Worm (Caenorhabditis elegans): ENCODE data around the gene acox-1.6.

The acox-1.6 gene

ce11 chrX:15869589-15869988 lies 31.2 kb upstream of the acox-1.6 start:
- TF ChIP-seq aly-2 (tag; optimal IDR thresholded peaks at IDR 0.05) (no peak), C34F6.9 (tag; optimal IDR thresholded peaks at IDR 0.05) (no peak), unc-55 (GFP tag; optimal IDR thresholded peaks at IDR 0.05) (peak; percentile 50), nhr-237 (tag; optimal IDR thresholded peaks at IDR 0.05) (no peak)

DNA sequence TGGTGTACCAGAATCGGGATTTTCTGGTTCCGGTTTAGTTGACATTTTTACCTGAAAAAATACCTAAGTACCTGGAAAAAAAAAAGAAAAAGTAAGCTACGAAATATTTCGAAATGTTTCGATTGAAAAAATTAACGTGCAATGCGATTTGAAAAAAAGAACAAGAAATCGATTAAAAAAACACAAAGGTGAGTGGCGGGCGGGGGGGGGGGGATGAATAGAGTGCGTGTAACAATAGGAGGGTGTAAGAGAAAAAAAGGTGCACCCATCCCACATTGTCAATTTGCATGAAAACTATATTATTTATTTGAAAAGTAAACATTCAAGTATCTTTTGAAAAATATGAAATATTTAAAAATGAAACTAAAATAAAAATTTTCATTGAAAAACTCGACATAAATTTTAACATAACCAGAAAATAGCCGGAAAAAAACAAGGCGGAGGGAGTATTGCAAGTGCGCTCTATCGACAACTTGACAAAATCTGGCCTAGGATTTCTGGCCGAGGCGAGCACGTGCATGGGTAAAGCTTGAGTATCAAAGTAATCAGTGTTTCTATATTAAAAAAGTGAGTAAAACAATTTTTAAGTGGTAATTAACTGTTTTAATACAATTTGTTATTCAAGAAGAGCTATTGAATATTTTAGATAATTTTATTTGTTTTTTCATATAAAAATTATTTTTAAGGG lies 27.7 kb upstream of the acox-1.6 start, which contains the start of the genes csb-1 and F53H4.4:
Gene csb-1 (minus strand): TSS at position 51 of the 688 bp plus-strand sequence.
Gene F53H4.4 (plus strand): TSS at position 520 of the 688 bp plus-strand sequence.
- peak; percentile 79 for TF ChIP-seq sma-9 (GFP tag; optimal IDR thresholded peaks at IDR 0.05)
- no peak for TF ChIP-seq sma-9 (tag; optimal IDR thresholded peaks at IDR 0.05)
- no peak for TF ChIP-seq ceh-16 (tag; optimal IDR thresholded peaks at IDR 0.05)
- TF ChIP-seq elt-1 (tag; optimal IDR thresholded peaks at IDR 0.05): no peak
- TF ChIP-seq unc-39 (tag; optimal IDR thresholded peaks at IDR 0.05): no peak
- no peak for TF ChIP-seq alr-1 (tag; optimal IDR thresholded peaks at IDR 0.05)
- TF ChIP-seq aly-2 (tag; optimal IDR thresholded peaks at IDR 0.05): no peak
- TF ChIP-seq nhr-237 (tag; optimal IDR thresholded peaks at IDR 0.05): no peak
- TF ChIP-seq nhr-11 (tag; optimal IDR thresholded peaks at IDR 0.05): no peak
- TF ChIP-seq dmd-4 (tag; optimal IDR thresholded peaks at IDR 0.05): no peak
- peak; percentile 76 for TF ChIP-seq nhr-129 (tag; optimal IDR thresholded peaks at IDR 0.05)
- TF ChIP-seq mab-5 (tag; optimal IDR thresholded peaks at IDR 0.05): no peak
- TF ChIP-seq ztf-1 (GFP tag; conservative IDR thresholded peaks at IDR 0.05): no peak
- TF ChIP-seq F13H6.1 (tag; optimal IDR thresholded peaks at IDR 0.05): peak; percentile 53
- peak; percentile 78 for TF ChIP-seq C34F6.9 (tag; optimal IDR thresholded peaks at IDR 0.05)
- peak; percentile 68 for TF ChIP-seq lin-13 (GFP tag; optimal IDR thresholded peaks at IDR 0.05)
- no peak for TF ChIP-seq nhr-12 (tag; optimal IDR thresholded peaks at IDR 0.05)
- no peak for TF ChIP-seq nhr-23 (tag; optimal IDR thresholded peaks at IDR 0.05)
- no peak for TF ChIP-seq zag-1 (tag; optimal IDR thresholded peaks at IDR 0.05)
- TF ChIP-seq lin-39 (tag; optimal IDR thresholded peaks at IDR 0.05): no peak
- TF ChIP-seq skn-1 (tag; optimal IDR thresholded peaks at IDR 0.05): peak; percentile 51
- TF ChIP-seq peb-1 (tag; optimal IDR thresholded peaks at IDR 0.05): no peak
- peak; percentile 89 for TF ChIP-seq unc-55 (GFP tag; optimal IDR thresholded peaks at IDR 0.05)
- peak; percentile 29 for TF ChIP-seq nhr-21 (tag; optimal IDR thresholded peaks at IDR 0.05)
- TF ChIP-seq gmeb-1 (tag; optimal IDR thresholded peaks at IDR 0.05): peak; percentile 58
- peak; percentile 72 to 96 for TF ChIP-seq mdl-1 (tag; optimal IDR thresholded peaks at IDR 0.05)
- no peak for TF ChIP-seq R02D3.7 (tag; optimal IDR thresholded peaks at IDR 0.05)
- TF ChIP-seq Y55F3AM.14 (GFP tag; optimal IDR thresholded peaks at IDR 0.05): no peak
- no peak for TF ChIP-seq egl-27 (tag; optimal IDR thresholded peaks at IDR 0.05)
- no peak for TF ChIP-seq mbf-1 (tag; optimal IDR thresholded peaks at IDR 0.05)
- peak; percentile 77 for TF ChIP-seq sem-4 (tag; optimal IDR thresholded peaks at IDR 0.05)
- no peak for TF ChIP-seq ceh-82 (tag; optimal IDR thresholded peaks at IDR 0.05)
- no peak for TF ChIP-seq ztf-11 (tag; optimal IDR thresholded peaks at IDR 0.05)
- no peak for TF ChIP-seq ama-1 (optimal IDR thresholded peaks at IDR 0.05)
- TF ChIP-seq elt-3 (tag; optimal IDR thresholded peaks at IDR 0.05): no peak
- TF ChIP-seq nhr-77 (tag; optimal IDR thresholded peaks at IDR 0.05): no peak
- TF ChIP-seq snpc-4 (tag; optimal IDR thresholded peaks at IDR 0.05): peak; percentile 14
- TF ChIP-seq nhr-10 (tag; optimal IDR thresholded peaks at IDR 0.05): no peak
- TF ChIP-seq fos-1 (tag; optimal IDR thresholded peaks at IDR 0.05): peak; percentile 73
- TF ChIP-seq unc-62 (GFP tag; optimal IDR thresholded peaks at IDR 0.05): no peak
- TF ChIP-seq blmp-1 (tag; optimal IDR thresholded peaks at IDR 0.05; ENCODE audit: insufficient read depth): no peak
- TF ChIP-seq crh-2 (tag; optimal IDR thresholded peaks at IDR 0.05): peak; percentile 67
- no peak for TF ChIP-seq nhr-6 (tag; optimal IDR thresholded peaks at IDR 0.05)
- no peak for TF ChIP-seq ztf-4 (tag; optimal IDR thresholded peaks at IDR 0.05)
- TF ChIP-seq lin-11 (tag; optimal IDR thresholded peaks at IDR 0.05): peak; percentile 49
- TF ChIP-seq ZK546.5 (tag; optimal IDR thresholded peaks at IDR 0.05): no peak
- TF ChIP-seq lsy-2 (tag; optimal IDR thresholded peaks at IDR 0.05): peak; percentile 50 to 89
- TF ChIP-seq nhr-25 (tag; optimal IDR thresholded peaks at IDR 0.05): no peak
- TF ChIP-seq sma-3 (GFP tag; optimal IDR thresholded peaks at IDR 0.05): peak; percentile 72

All from whole organism, L2 larva.